Worm (Caenorhabditis elegans) whole organism, L4 larva: ENCODE data around the gene F17E9.4.

Experiments used
- D1046.2 ChIP-seq: fragments of 200-800 bp; sonication (Bioruptor generic); IDR thresholded peaks from 2 replicates; pipeline ENCODE4 v1.3.6; 2022; ENCODE audit warnings: missing genetic modification characterization, missing compliant biosample characterization
- F10B5.3 ChIP-seq: sonication (generic microtip); optimal IDR thresholded peaks from 2 replicates; lab custom pipeline; 2016; ENCODE audit warnings: mild to moderate bottlenecking, missing genetic modification characterization, missing compliant biosample characterization
- F44E2.7 ChIP-seq: fragments of 200-800 bp; sonication (Bioruptor generic); IDR thresholded peaks from 2 replicates; pipeline ENCODE4 v2.1.2; 2022; ENCODE audit warnings: missing genetic modification characterization, missing compliant biosample characterization
- F49E8.2 ChIP-seq: sonication (generic microtip); optimal IDR thresholded peaks from 2 replicates; lab custom pipeline; 2016; ENCODE audit warnings: missing compliant biosample characterization, mild to moderate bottlenecking, missing genetic modification characterization, borderline replicate concordance
- T20F7.1 ChIP-seq: fragments of 200-800 bp; sonication (Bioruptor generic); optimal IDR thresholded peaks from 2 replicates; lab custom pipeline; 2018; ENCODE audit warnings: mild to moderate bottlenecking, missing genetic modification characterization, missing compliant biosample characterization
- T26A8.4 ChIP-seq: fragments of 200-800 bp; sonication (Bioruptor generic); IDR thresholded peaks from 2 replicates; pipeline ENCODE4 v1.3.6; 2022; ENCODE audit warnings: missing genetic modification characterization, missing compliant biosample characterization
- Y105C5A.15 ChIP-seq: fragments of 200-800 bp; sonication (Bioruptor generic); IDR thresholded peaks from 2 replicates; pipeline ENCODE4 v1.3.6; 2022; ENCODE audit warnings: missing genetic modification characterization, missing compliant biosample characterization
- ZK337.2 ChIP-seq: fragments of 200-800 bp; sonication (Bioruptor generic); IDR thresholded peaks from 2 replicates; pipeline ENCODE4 v1.3.6; 2022; ENCODE audit warnings: missing genetic modification reagents, missing genetic modification characterization, missing compliant biosample characterization
- aha-1 ChIP-seq: fragments of 150-350 bp; peaks from one replicate; lab custom pipeline; 2014; ENCODE audit warnings: missing biosample characterization, missing genetic modification characterization
- arid-1 ChIP-seq: fragments of 200-800 bp; sonication (Bioruptor generic); conservative IDR thresholded peaks from 2 replicates; pipeline ENCODE4 v1.3.6; 2022; ENCODE audit warnings: missing genetic modification reagents, missing genetic modification characterization, missing compliant biosample characterization
- ceh-28 ChIP-seq: fragments of 150-350 bp; optimal IDR thresholded peaks from 2 replicates; lab custom pipeline; 2014; ENCODE audit warnings: missing biosample characterization, missing genetic modification reagents, missing genetic modification characterization
- ceh-82 ChIP-seq: sonication (generic microtip); optimal IDR thresholded peaks from 2 replicates; lab custom pipeline; 2017; ENCODE audit warnings: missing biosample characterization, missing genetic modification characterization
- cey-2 ChIP-seq: sonication (generic microtip); optimal IDR thresholded peaks from 3 replicates; lab custom pipeline; 2017; ENCODE audit warnings: missing genetic modification characterization, mild to moderate bottlenecking, missing compliant biosample characterization, antibody characterized with exemption, borderline replicate concordance; ENCODE audit not compliant: insufficient read depth
- daf-16 ChIP-seq, 3 experiments: sonication (generic microtip); optimal IDR thresholded peaks; 2 replicates each; lab custom pipeline; 2016 to 2017; ENCODE audit warnings: missing genetic modification characterization in 3 of 3, missing genetic modification reagents in 3 of 3, mild to moderate bottlenecking in 2 of 3, missing compliant biosample characterization in 2 of 3, missing biosample characterization in 1 of 3, moderate library complexity in 1 of 3
- daf-19 ChIP-seq: fragments of 200-800 bp; sonication (Bioruptor generic); conservative IDR thresholded peaks from 2 replicates; pipeline ENCODE4 v1.3.6; 2022; ENCODE audit warnings: missing genetic modification characterization, missing compliant biosample characterization
- dpl-1 ChIP-seq: fragments of 150-350 bp; optimal IDR thresholded peaks from 2 replicates; lab custom pipeline; 2014; ENCODE audit warnings: missing biosample characterization, missing genetic modification reagents, missing genetic modification characterization
- duxl-1 ChIP-seq: sonication (generic microtip); optimal IDR thresholded peaks from 2 replicates; lab custom pipeline; 2016; ENCODE audit warnings: mild to moderate bottlenecking, missing genetic modification characterization, moderate library complexity, missing compliant biosample characterization; ENCODE audit not compliant: poor library complexity
- fos-1 ChIP-seq: fragments of 150-350 bp; optimal IDR thresholded peaks from 2 replicates; lab custom pipeline; 2014; ENCODE audit warnings: missing biosample characterization, missing genetic modification characterization
- gei-8 ChIP-seq: fragments of 200-800 bp; sonication (Bioruptor generic); optimal IDR thresholded peaks from 2 replicates; lab custom pipeline; 2018; ENCODE audit warnings: mild to moderate bottlenecking, missing genetic modification characterization, missing compliant biosample characterization
- hif-1 ChIP-seq, 2 experiments: sonication (generic microtip); optimal IDR thresholded peaks; 2 replicates each; lab custom pipeline; 2016 to 2017; ENCODE audit warnings: missing compliant biosample characterization in 2 of 2, missing genetic modification characterization in 2 of 2, missing genetic modification reagents in 2 of 2, missing genotype in 2 of 2, mild to moderate bottlenecking in 1 of 2
- hmg-1.1 ChIP-seq: fragments of 200-800 bp; sonication (Bioruptor generic); IDR thresholded peaks from 2 replicates; pipeline ENCODE4 v1.3.6; 2022; ENCODE audit warnings: missing genetic modification reagents, missing genetic modification characterization, missing compliant biosample characterization
- lim-7 ChIP-seq: fragments of 200-800 bp; sonication (Bioruptor generic); IDR thresholded peaks from 2 replicates; pipeline ENCODE4 v1.3.6; 2022; ENCODE audit warnings: missing genetic modification characterization, missing compliant biosample characterization
- lin-15B ChIP-seq: fragments of 150-350 bp; sonication (generic microtip); optimal IDR thresholded peaks from 3 replicates; lab custom pipeline; 2014; ENCODE audit warnings: missing biosample characterization, missing genetic modification characterization
- lin-39 ChIP-seq: fragments of 150-350 bp; optimal IDR thresholded peaks from 2 replicates; lab custom pipeline; 2014; ENCODE audit warnings: missing biosample characterization, missing genetic modification reagents, missing genetic modification characterization
- lir-3 ChIP-seq: sonication (generic microtip); optimal IDR thresholded peaks from 2 replicates; lab custom pipeline; 2016; ENCODE audit warnings: mild to moderate bottlenecking, missing genetic modification characterization, missing compliant biosample characterization
- madf-9 ChIP-seq: fragments of 200-800 bp; sonication (Bioruptor generic); conservative IDR thresholded peaks from 2 replicates; pipeline ENCODE4 v1.3.6; 2022; ENCODE audit warnings: missing genetic modification reagents, missing genetic modification characterization, missing compliant biosample characterization
- mdl-1 ChIP-seq, 2 experiments: fragments of 150-350 bp in 1 of 2; sonication (generic microtip) in 1 of 2; optimal IDR thresholded peaks; 2 replicates each; lab custom pipeline; 2014 to 2017; ENCODE audit warnings: missing biosample characterization in 2 of 2, missing genetic modification characterization in 2 of 2
- mdt-29 ChIP-seq: fragments of 200-800 bp; sonication (Bioruptor generic); IDR thresholded peaks from 2 replicates; pipeline ENCODE4 v1.3.6; 2022; ENCODE audit warnings: missing genetic modification reagents, missing genetic modification characterization, missing compliant biosample characterization
- mep-1 ChIP-seq: fragments of 150-350 bp; sonication (generic microtip); optimal IDR thresholded peaks from 3 replicates; lab custom pipeline; 2014; ENCODE audit warnings: missing biosample characterization, missing genetic modification characterization
- mes-2 ChIP-seq: sonication (generic microtip); optimal IDR thresholded peaks from 2 replicates; lab custom pipeline; 2016; ENCODE audit warnings: missing genotype, mild to moderate bottlenecking, missing genetic modification characterization, missing compliant biosample characterization; ENCODE audit not compliant: poor library complexity, severe bottlenecking
- nhr-10 ChIP-seq: fragments of 150-350 bp; optimal IDR thresholded peaks from 2 replicates; lab custom pipeline; 2014; ENCODE audit warnings: missing biosample characterization, missing genetic modification characterization
- nhr-102 ChIP-seq: sonication (generic microtip); optimal IDR thresholded peaks from 2 replicates; lab custom pipeline; 2016; ENCODE audit warnings: mild to moderate bottlenecking, missing genetic modification characterization, moderate library complexity, missing compliant biosample characterization
- nhr-11 ChIP-seq: fragments of 150-350 bp; optimal IDR thresholded peaks from 2 replicates; lab custom pipeline; 2014; ENCODE audit warnings: missing biosample characterization, missing genetic modification characterization
- nhr-111 ChIP-seq: fragments of 200-800 bp; sonication (Bioruptor generic); optimal IDR thresholded peaks from 2 replicates; lab custom pipeline; 2018; ENCODE audit warnings: mild to moderate bottlenecking, missing genetic modification characterization, missing compliant biosample characterization
- nhr-28 ChIP-seq: fragments of 150-350 bp; optimal IDR thresholded peaks from 2 replicates; lab custom pipeline; 2014; ENCODE audit warnings: missing biosample characterization, missing genetic modification characterization
- nhr-76 ChIP-seq: fragments of 150-350 bp; optimal IDR thresholded peaks from 2 replicates; lab custom pipeline; 2014; ENCODE audit warnings: missing biosample characterization, missing genetic modification characterization
- nhr-77 ChIP-seq: fragments of 150-350 bp; optimal IDR thresholded peaks from 2 replicates; lab custom pipeline; 2014; ENCODE audit warnings: missing biosample characterization, missing genetic modification characterization
- pha-4 ChIP-seq, 2 experiments: fragments of 150-350 bp in 1 of 2; fragments of 200-800 bp in 1 of 2; sonication (Bioruptor generic) in 1 of 2; IDR thresholded peaks in 1 of 2; optimal IDR thresholded peaks in 1 of 2; 2 replicates each; pipeline versions ENCODE4 v1.3.6 to Lab custom; 2014 to 2022; ENCODE audit warnings: missing genetic modification characterization in 2 of 2, missing genetic modification reagents in 2 of 2, missing biosample characterization in 1 of 2, missing compliant biosample characterization in 1 of 2
- php-3 ChIP-seq: fragments of 200-800 bp; sonication (Bioruptor generic); IDR thresholded peaks from 2 replicates; pipeline ENCODE4 v1.3.6; 2022; ENCODE audit warnings: missing genetic modification reagents, missing genetic modification characterization, missing compliant biosample characterization
- set-16 ChIP-seq: fragments of 200-800 bp; sonication (Bioruptor generic); IDR thresholded peaks from 2 replicates; pipeline ENCODE4 v1.3.6; 2022; ENCODE audit warnings: missing genetic modification reagents, missing genetic modification characterization, missing compliant biosample characterization
- snpc-1.2 ChIP-seq: fragments of 200-800 bp; sonication (Bioruptor generic); IDR thresholded peaks from 2 replicates; pipeline ENCODE4 v1.3.6; 2022; ENCODE audit warnings: missing genetic modification reagents, missing genetic modification characterization, missing compliant biosample characterization
- snpc-4 ChIP-seq: fragments of 150-350 bp; optimal IDR thresholded peaks from 2 replicates; lab custom pipeline; 2014; ENCODE audit warnings: missing biosample characterization, missing genetic modification characterization
- spr-1 ChIP-seq: sonication (generic microtip); optimal IDR thresholded peaks from 2 replicates; lab custom pipeline; 2016; ENCODE audit warnings: mild to moderate bottlenecking, missing genetic modification characterization, missing compliant biosample characterization
- spr-3 ChIP-seq: fragments of 200-800 bp; sonication (Bioruptor generic); optimal IDR thresholded peaks from 2 replicates; lab custom pipeline; 2018; ENCODE audit warnings: mild to moderate bottlenecking, missing genetic modification characterization, missing compliant biosample characterization
- tra-1 ChIP-seq: fragments of 200-800 bp; sonication (Bioruptor generic); IDR thresholded peaks from 2 replicates; pipeline ENCODE4 v1.3.6; 2022; ENCODE audit warnings: missing genetic modification reagents, missing genetic modification characterization, missing compliant biosample characterization
- vab-7 ChIP-seq: fragments of 200-800 bp; sonication (Bioruptor generic); IDR thresholded peaks from 2 replicates; pipeline ENCODE4 v1.3.6; 2022; ENCODE audit warnings: missing genetic modification reagents, missing genetic modification characterization, missing compliant biosample characterization
- zfp-3 ChIP-seq: fragments of 200-800 bp; sonication (Bioruptor generic); conservative IDR thresholded peaks from 2 replicates; pipeline ENCODE4 v1.3.6; 2022; ENCODE audit warnings: missing genetic modification reagents, missing genetic modification characterization, missing compliant biosample characterization
- zip-2 ChIP-seq: fragments of 150-350 bp; optimal IDR thresholded peaks from 2 replicates; lab custom pipeline; 2014; ENCODE audit warnings: missing biosample characterization, missing genetic modification characterization
- ztf-11 ChIP-seq: fragments of 150-350 bp; optimal IDR thresholded peaks from 2 replicates; lab custom pipeline; 2014; ENCODE audit warnings: missing biosample characterization, missing genetic modification characterization
- ztf-7 ChIP-seq: fragments of 150-350 bp; optimal IDR thresholded peaks from 2 replicates; lab custom pipeline; 2014; ENCODE audit warnings: missing biosample characterization, missing genetic modification characterization

F17E9.4 gene

DNA sequence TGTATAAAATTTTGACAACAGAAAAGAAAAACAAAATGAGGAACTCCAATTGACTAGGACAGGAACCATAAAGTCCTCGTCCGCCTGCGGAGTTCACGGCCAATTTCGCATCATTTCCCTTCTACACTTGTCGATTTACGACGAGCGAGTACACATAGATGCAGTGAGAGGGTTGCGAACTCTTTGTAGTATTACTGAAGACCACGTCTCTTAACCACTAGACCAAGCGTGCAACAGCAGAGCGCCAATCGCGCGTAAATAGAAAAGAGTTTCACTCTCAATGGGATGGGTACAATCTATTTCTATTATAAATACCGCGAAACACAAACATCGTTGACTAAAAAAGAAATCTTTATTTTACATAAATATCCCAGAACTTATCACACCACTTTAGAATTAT lies 27.2 kb downstream of the F17E9.4 start:
- TF ChIP-seq mdt-29, result peak; percentile 83
- TF ChIP-seq gei-8 (GFP tag; lab: Kevin White, UChicago), result peak; percentile 29
- peak; percentile 51 for TF ChIP-seq spr-3
- no peak for TF ChIP-seq cey-2 (tag; lab: Kevin White, UChicago)
- peak; percentile 65 for TF ChIP-seq duxl-1
- peak; percentile 61 for TF ChIP-seq nhr-102 (tag; lab: Kevin White, UChicago)
- no peak; the same call in none of the 2 replicates for TF ChIP-seq T26A8.4
- TF ChIP-seq ztf-7 (tag; lab: Kevin White, UChicago), result peak; percentile 57
- TF ChIP-seq F10B5.3 (tag; lab: Kevin White, UChicago), result no peak
- no peak for TF ChIP-seq nhr-111
- TF ChIP-seq zfp-3 (GFP tag; lab: Robert Waterston, UW), result peak; percentile 62; the same call in 1 of the 2 replicates
- peak; percentile 29 for TF ChIP-seq lir-3 (tag; lab: Kevin White, UChicago)
- TF ChIP-seq zip-2 (tag; lab: Kevin White, UChicago), result peak; percentile 13
- TF ChIP-seq daf-19 (GFP tag; lab: Robert Waterston, UW), result peak; percentile 88
- 0 out of 2 replicates have a peak, but pooled peaks have one; percentile 53 for TF ChIP-seq madf-9 (GFP tag; lab: Robert Waterston, UW)
- TF ChIP-seq nhr-28 (tag; lab: Kevin White, UChicago), result peak; percentile 65
- peak in 1 of 2 experiments; percentile 53 for TF ChIP-seq mdl-1 (tag; optimal IDR thresholded peaks at IDR 0.05; lab: Kevin White, UChicago)
- peak; percentile 46 for TF ChIP-seq dpl-1 (GFP tag; lab: Kevin White, UChicago)
- no peak for TF ChIP-seq snpc-4 (tag; lab: Kevin White, UChicago)
- no peak for TF ChIP-seq lin-39 (tag; lab: Kevin White, UChicago)
- TF ChIP-seq fos-1 (tag; lab: Kevin White, UChicago), result no peak
- peak; percentile 61; the same call in 1 of the 2 replicates for TF ChIP-seq D1046.2
- no peak for TF ChIP-seq ceh-28 (tag; lab: Kevin White, UChicago)
- TF ChIP-seq mep-1 (tag; lab: Kevin White, UChicago), result peak; percentile 87
- no peak for TF ChIP-seq F44E2.7
- TF ChIP-seq ceh-82 (tag; lab: Kevin White, UChicago), result no peak
- peak; percentile 89 for TF ChIP-seq mes-2 (tag; lab: Kevin White, UChicago)
- peak; percentile 73 for TF ChIP-seq T20F7.1
- peak; percentile 57; the same call in 1 of the 2 replicates for TF ChIP-seq tra-1
- TF ChIP-seq ZK337.2, result peak; percentile 41; the same call in 1 of the 2 replicates
- 0 out of 2 replicates have a peak, but pooled peaks have one; percentile 54 for TF ChIP-seq php-3 (GFP tag; lab: Robert Waterston, UW)
- TF ChIP-seq ztf-11 (tag; lab: Kevin White, UChicago), result no peak
- TF ChIP-seq nhr-11 (tag; lab: Kevin White, UChicago), result peak; percentile 57
- TF ChIP-seq aha-1, result peak; percentile 96
- TF ChIP-seq pha-4 (GFP tag; IDR thresholded peaks at IDR 0.05; lab: Robert Waterston, UW), result peak; percentile 89
- TF ChIP-seq pha-4 (tag; optimal IDR thresholded peaks at IDR 0.05; lab: Kevin White, UChicago), result peak; percentile 61
- no peak for TF ChIP-seq set-16 (GFP tag; lab: Robert Waterston, UW)
- peak; percentile 74 for TF ChIP-seq vab-7 (GFP tag; lab: Robert Waterston, UW)
- TF ChIP-seq arid-1 (GFP tag; lab: Robert Waterston, UW), result peak; percentile 82
- TF ChIP-seq lin-15B, result no peak
- TF ChIP-seq F49E8.2, result peak; percentile 53
- peak; percentile 88 for TF ChIP-seq hmg-1.1
- TF ChIP-seq hif-1 (tag; optimal IDR thresholded peaks at IDR 0.05; lab: Kevin White, UChicago), result peak in 1 of 2 experiments; percentile 62
- peak; percentile 42 to 88 for TF ChIP-seq daf-16 (GFP tag; optimal IDR thresholded peaks at IDR 0.05; lab: Kevin White, UChicago)
- TF ChIP-seq daf-16 (tag; optimal IDR thresholded peaks at IDR 0.05; lab: Kevin White, UChicago), result peak; percentile 85
- peak; percentile 48 for TF ChIP-seq nhr-77
- TF ChIP-seq Y105C5A.15 (GFP tag; lab: Robert Waterston, UW), result peak; percentile 83
- TF ChIP-seq nhr-76 (tag; lab: Kevin White, UChicago), result no peak
- TF ChIP-seq snpc-1.2 (GFP tag; lab: Robert Waterston, UW), result peak; percentile 85
- TF ChIP-seq nhr-10 (tag; lab: Kevin White, UChicago), result no peak
- peak; percentile 32 for TF ChIP-seq spr-1 (tag; lab: Kevin White, UChicago)
- peak; percentile 76 for TF ChIP-seq lim-7 (GFP tag; lab: Robert Waterston, UW)
